Worm (Caenorhabditis elegans) whole organism, midembryonic: ENCODE data around the gene dpy-31.

ENCODE experiments used
- T22C8.4 ChIP-seq: fragments of 200-800 bp; sonication (Bioruptor generic); IDR thresholded peaks from 2 replicates; pipeline ENCODE4 v1.3.6; 2022; ENCODE audit warnings: missing genetic modification characterization, missing compliant biosample characterization
- cog-1 ChIP-seq: sonication (generic microtip); optimal IDR thresholded peaks from 2 replicates; lab custom pipeline; 2016; ENCODE audit warnings: missing genetic modification characterization, missing compliant biosample characterization
- flt-1 ChIP-seq: fragments of 200-800 bp; sonication (Bioruptor generic); IDR thresholded peaks from 2 replicates; pipeline ENCODE4 v1.3.6; 2022; ENCODE audit warnings: missing genetic modification characterization, missing compliant biosample characterization
- klf-2 ChIP-seq: fragments of 200-800 bp; sonication (Bioruptor generic); conservative IDR thresholded peaks from 2 replicates; pipeline ENCODE4 v1.3.6; 2022; ENCODE audit warnings: missing genetic modification reagents, missing genetic modification characterization, missing compliant biosample characterization
- med-1 ChIP-seq: sonication (generic microtip); optimal IDR thresholded peaks from 2 replicates; lab custom pipeline; 2017; ENCODE audit warnings: missing genetic modification characterization, mild to moderate bottlenecking, missing compliant biosample characterization, antibody characterized with exemption, missing genetic modification reagents; ENCODE audit not compliant: insufficient read depth
- ref-1 ChIP-seq: fragments of 200-800 bp; sonication (Bioruptor generic); conservative IDR thresholded peaks from 2 replicates; pipeline ENCODE4 v1.3.6; 2022; ENCODE audit warnings: missing genetic modification reagents, missing genetic modification characterization, missing compliant biosample characterization
- tab-1 ChIP-seq: fragments of 200-800 bp; sonication (Bioruptor generic); IDR thresholded peaks from 2 replicates; pipeline ENCODE4 v1.3.6; 2022; ENCODE audit warnings: missing genetic modification characterization, missing compliant biosample characterization
- ztf-23 ChIP-seq: fragments of 200-800 bp; sonication (Bioruptor generic); IDR thresholded peaks from 2 replicates; pipeline ENCODE4 v1.3.6; 2022; ENCODE audit warnings: missing genetic modification reagents, missing genetic modification characterization, missing compliant biosample characterization
- ztf-29 ChIP-seq: fragments of 200-800 bp; sonication (Bioruptor generic); IDR thresholded peaks from 2 replicates; pipeline ENCODE4 v1.3.6; 2022; ENCODE audit warnings: missing genetic modification reagents, missing genetic modification characterization, missing compliant biosample characterization

The dpy-31 gene

ce11 chrIII:7162065-7162762 is 39.8 kb upstream of the dpy-31 start, which contains the start of the genes syf-2 and K04G7.1:
TSS of gene syf-2 (minus strand) at chrIII:7162115.
TSS of gene K04G7.1 (plus strand) at chrIII:7162712.
- TF ChIP-seq klf-2 (GFP tag; lab: Robert Waterston, UW) (no peak), ztf-23 (GFP tag; lab: Robert Waterston, UW) (peak; percentile 67; the same call in 1 of the 2 replicates), cog-1 (tag; lab: Kevin White, UChicago) (peak; percentile 75)

- TF ChIP-seq T22C8.4 (no peak), cog-1 (tag; lab: Kevin White, UChicago) (no peak), ztf-29 (no peak), tab-1 (GFP tag; lab: Robert Waterston, UW) (no peak), klf-2 (GFP tag; lab: Robert Waterston, UW) (no peak), ref-1 (GFP tag; lab: Robert Waterston, UW) (no peak), med-1 (GFP tag; lab: Kevin White, UChicago) (no peak), flt-1 (GFP tag; lab: Robert Waterston, UW) (no peak), ztf-23 (GFP tag; lab: Robert Waterston, UW) (no peak)
Measured at ce11 chrIII:7165276-7165675, 36.7 kb upstream of the dpy-31 start.

- TF ChIP-seq med-1 (GFP tag; lab: Kevin White, UChicago): no peak
- TF ChIP-seq klf-2 (GFP tag; lab: Robert Waterston, UW): no peak
- TF ChIP-seq ztf-29: no peak
- no peak for TF ChIP-seq tab-1 (GFP tag; lab: Robert Waterston, UW)
- no peak for TF ChIP-seq ztf-23 (GFP tag; lab: Robert Waterston, UW)
- TF ChIP-seq flt-1 (GFP tag; lab: Robert Waterston, UW): no peak
- no peak for TF ChIP-seq cog-1 (tag; lab: Kevin White, UChicago)
- no peak for TF ChIP-seq ref-1 (GFP tag; lab: Robert Waterston, UW)
- TF ChIP-seq T22C8.4: no peak
Measured at ce11 chrIII:7165816-7166229, 36.2 kb upstream of the dpy-31 start.

- TF ChIP-seq med-1 (GFP tag; lab: Kevin White, UChicago) (no peak), T22C8.4 (no peak)
Measured at ce11 chrIII:7166664-7167567, 35.1 kb upstream of the dpy-31 start.

ce11 chrIII:7167568-7167937 is 34.5 kb upstream of the dpy-31 start, which contains the start of gene acs-4:
TSS of gene acs-4 (plus strand) at chrIII:7167838.
- no peak for TF ChIP-seq tab-1 (GFP tag; lab: Robert Waterston, UW)

ce11 chrIII:7170090-7170489 is 31.9 kb upstream of the dpy-31 start:
- TF ChIP-seq ztf-23 (GFP tag; lab: Robert Waterston, UW) (no peak), med-1 (GFP tag; lab: Kevin White, UChicago) (no peak), klf-2 (GFP tag; lab: Robert Waterston, UW) (no peak), cog-1 (tag; lab: Kevin White, UChicago) (no peak), ref-1 (GFP tag; lab: Robert Waterston, UW) (no peak), T22C8.4 (no peak), ztf-29 (no peak), tab-1 (GFP tag; lab: Robert Waterston, UW) (no peak), flt-1 (GFP tag; lab: Robert Waterston, UW) (no peak)

ce11 chrIII:7178497-7178896 is 23.5 kb upstream of the dpy-31 start:
- TF ChIP-seq med-1 (GFP tag; lab: Kevin White, UChicago): no peak
- no peak for TF ChIP-seq tab-1 (GFP tag; lab: Robert Waterston, UW)
- TF ChIP-seq ref-1 (GFP tag; lab: Robert Waterston, UW): no peak
- no peak for TF ChIP-seq klf-2 (GFP tag; lab: Robert Waterston, UW)
- TF ChIP-seq ztf-23 (GFP tag; lab: Robert Waterston, UW): no peak
- no peak for TF ChIP-seq T22C8.4

- TF ChIP-seq ref-1 (GFP tag; lab: Robert Waterston, UW) (no peak), flt-1 (GFP tag; lab: Robert Waterston, UW) (no peak), med-1 (GFP tag; lab: Kevin White, UChicago) (no peak), klf-2 (GFP tag; lab: Robert Waterston, UW) (no peak), tab-1 (GFP tag; lab: Robert Waterston, UW) (no peak), ztf-23 (GFP tag; lab: Robert Waterston, UW) (peak; percentile 79), T22C8.4 (no peak), cog-1 (tag; lab: Kevin White, UChicago) (peak; percentile 76), ztf-29 (no peak)
Measured at ce11 chrIII:7179538-7180301, 22.3 kb upstream of the dpy-31 start, which contains the start of the genes rps-14 and rpl-36. TSS of gene rps-14 (minus strand) at chrIII:7179588. TSS of gene rpl-36 (plus strand) at chrIII:7180251.

ce11 chrIII:7180613-7181012 is 21.4 kb upstream of the dpy-31 start, which contains the start of gene ndab-2:
TSS of gene ndab-2 (plus strand) at chrIII:7180752.
- TF ChIP-seq ref-1 (GFP tag; lab: Robert Waterston, UW) (no peak), klf-2 (GFP tag; lab: Robert Waterston, UW) (no peak), flt-1 (GFP tag; lab: Robert Waterston, UW) (no peak), ztf-29 (no peak), T22C8.4 (no peak), med-1 (GFP tag; lab: Kevin White, UChicago) (no peak), cog-1 (tag; lab: Kevin White, UChicago) (no peak), tab-1 (GFP tag; lab: Robert Waterston, UW) (no peak), ztf-23 (GFP tag; lab: Robert Waterston, UW) (no peak)
